Fruit fly (Drosophila melanogaster): Measurements from ENCODE around the gene CG15740.

- peak; percentile 7 for TF ChIP-seq CG33017 (tag; optimal IDR thresholded peaks at IDR 0.05)
- peak; percentile 63 for TF ChIP-seq ovo (GFP tag; optimal IDR thresholded peaks at IDR 0.05)
- peak; percentile 66 for TF ChIP-seq CG7101 (tag; optimal IDR thresholded peaks at IDR 0.05)
- no peak for TF ChIP-seq Clk (GFP tag; optimal IDR thresholded peaks at IDR 0.05)
Measured at dm6 chrX:11806196-11806595, 39.7 kb downstream of the CG15740 start.

All from whole organism, adult.